Worm (Caenorhabditis elegans) whole organism, L4/young adult: Measurements from ENCODE around the gene F08G5.3.

ENCODE experiments used
- W03F9.2 ChIP-seq: fragments of 150-350 bp; optimal IDR thresholded peaks from 2 replicates; lab custom pipeline; 2014; ENCODE audit warnings: missing biosample characterization, missing genetic modification characterization
- dao-5 ChIP-seq: sonication (generic microtip); optimal IDR thresholded peaks from 2 replicates; lab custom pipeline; 2016; ENCODE audit warnings: missing genotype, missing genetic modification characterization, moderate library complexity, missing compliant biosample characterization
- him-1 ChIP-seq: sonication (generic microtip); optimal IDR thresholded peaks from 2 replicates; lab custom pipeline; 2016; ENCODE audit warnings: missing genotype, missing genetic modification reagents, missing genetic modification characterization, missing compliant biosample characterization

The F08G5.3 gene

ce11 chrIV:12429504-12429903 is 12.1 kb upstream of the F08G5.3 start:
- no peak for TF ChIP-seq dao-5 (tag; lab: Kevin White, UChicago)

- TF ChIP-seq W03F9.2 (no peak), dao-5 (tag; lab: Kevin White, UChicago) (no peak), him-1 (tag; lab: Kevin White, UChicago) (no peak)
These were observed 11.1 kb upstream of the F08G5.3 start, which contains the start of gene col-130 for ce11 chrIV:12428467-12428866. col-130 (minus strand) TSS chrIV:12428516.

ce11 chrIV:12427687-12428284 is 10.4 kb upstream of the F08G5.3 start:
- TF ChIP-seq dao-5 (tag; lab: Kevin White, UChicago) (no peak), W03F9.2 (no peak), him-1 (tag; lab: Kevin White, UChicago) (no peak)

ce11 chrIV:12425595-12425994 is 8.2 kb upstream of the F08G5.3 start:
- TF ChIP-seq him-1 (tag; lab: Kevin White, UChicago) (no peak), dao-5 (tag; lab: Kevin White, UChicago) (no peak), W03F9.2 (no peak)

ce11 chrIV:12420455-12420854 is 3.1 kb upstream of the F08G5.3 start, which contains the start of gene ugt-65:
ugt-65 (plus strand) TSS chrIV:12420683.
- TF ChIP-seq him-1 (tag; lab: Kevin White, UChicago), result no peak
- TF ChIP-seq dao-5 (tag; lab: Kevin White, UChicago), result no peak
- no peak for TF ChIP-seq W03F9.2

ce11 chrIV:12419291-12419690 is 1.9 kb upstream of the F08G5.3 start:
- TF ChIP-seq dao-5 (tag; lab: Kevin White, UChicago) (no peak), W03F9.2 (no peak), him-1 (tag; lab: Kevin White, UChicago) (no peak)

ce11 chrIV:12416629-12417404 is 569 bp downstream of the F08G5.3 start:
- TF ChIP-seq him-1 (tag; lab: Kevin White, UChicago) (no peak), dao-5 (tag; lab: Kevin White, UChicago) (no peak), W03F9.2 (no peak)

- TF ChIP-seq him-1 (tag; lab: Kevin White, UChicago) (no peak), dao-5 (tag; lab: Kevin White, UChicago) (no peak), W03F9.2 (no peak)
These were observed 2.8 kb downstream of the F08G5.3 start for ce11 chrIV:12414601-12415000.

- TF ChIP-seq dao-5 (tag; lab: Kevin White, UChicago) (no peak), W03F9.2 (no peak), him-1 (tag; lab: Kevin White, UChicago) (no peak)
These were observed 7.2 kb downstream of the F08G5.3 start, which contains the start of gene acl-13 for ce11 chrIV:12410167-12410566. acl-13 (plus strand) TSS chrIV:12410467.

ce11 chrIV:12408625-12409024 is 8.8 kb downstream of the F08G5.3 start, which contains the start of gene dsb-1:
dsb-1 (plus strand) TSS chrIV:12408925.
- TF ChIP-seq him-1 (tag; lab: Kevin White, UChicago) (no peak), W03F9.2 (no peak), dao-5 (tag; lab: Kevin White, UChicago) (no peak)

ce11 chrIV:12404137-12404536 is 13.2 kb downstream of the F08G5.3 start, which contains the start of gene gex-3:
gex-3 (plus strand) TSS chrIV:12404431.
- TF ChIP-seq him-1 (tag; lab: Kevin White, UChicago), result no peak
- TF ChIP-seq W03F9.2, result peak; percentile 94
- no peak for TF ChIP-seq dao-5 (tag; lab: Kevin White, UChicago)

- TF ChIP-seq dao-5 (tag; lab: Kevin White, UChicago) (no peak), him-1 (tag; lab: Kevin White, UChicago) (no peak)
These were observed 13.9 kb downstream of the F08G5.3 start for ce11 chrIV:12403440-12403839.

ce11 chrIV:12399983-12400382 is 17.4 kb downstream of the F08G5.3 start:
- no peak for TF ChIP-seq W03F9.2
- TF ChIP-seq dao-5 (tag; lab: Kevin White, UChicago), result no peak
- TF ChIP-seq him-1 (tag; lab: Kevin White, UChicago), result no peak

ce11 chrIV:12398437-12398836 is 18.9 kb downstream of the F08G5.3 start, which contains the start of gene acs-20:
acs-20 (minus strand) TSS chrIV:12398706.
- no peak for TF ChIP-seq dao-5 (tag; lab: Kevin White, UChicago)
- no peak for TF ChIP-seq W03F9.2
- no peak for TF ChIP-seq him-1 (tag; lab: Kevin White, UChicago)
